Fruit fly (Drosophila melanogaster) whole organism, embryonic: ENCODE data around the gene mld.

ENCODE experiments used
- Abd-B ChIP-seq: fragments of 200-800 bp; sonication (Bioruptor generic); optimal IDR thresholded peaks from 2 replicates; lab custom pipeline; 2018; ENCODE audit warnings: missing biosample characterization, mild to moderate bottlenecking, missing genetic modification characterization, moderate library complexity
- Bteb2 ChIP-seq: fragments of 200-800 bp; sonication (Bioruptor generic); optimal IDR thresholded peaks from 2 replicates; lab custom pipeline; 2016; ENCODE audit warnings: missing biosample characterization, missing genetic modification characterization
- CG11093 ChIP-seq: fragments of 200-800 bp; sonication (Bioruptor generic); IDR thresholded peaks from 3 replicates; pipeline ENCODE4 v1.3.6; 2022; ENCODE audit warnings: missing biosample characterization, missing genetic modification characterization
- CG11695 ChIP-seq: fragments of 200-800 bp; sonication (Bioruptor generic); IDR thresholded peaks from 3 replicates; pipeline ENCODE4 v1.3.6; 2022; ENCODE audit warnings: missing biosample characterization, missing genetic modification characterization
- CG14050 ChIP-seq: fragments of 200-800 bp; sonication (Bioruptor generic); IDR thresholded peaks from 3 replicates; pipeline ENCODE4 v1.3.6; 2022; ENCODE audit warnings: missing biosample characterization, missing genetic modification characterization
- CG14441 ChIP-seq: fragments of 200-800 bp; sonication (Bioruptor generic); IDR thresholded peaks from 2 replicates; pipeline ENCODE4 v1.3.6; 2022; ENCODE audit warnings: missing biosample characterization, missing genetic modification characterization
- CG14667 ChIP-seq: fragments of 200-800 bp; sonication (Bioruptor generic); IDR thresholded peaks from 2 replicates; pipeline ENCODE4 v1.3.6; 2022; ENCODE audit warnings: missing biosample characterization, missing genetic modification characterization
- CG14860 ChIP-seq: fragments of 200-800 bp; sonication (Bioruptor generic); IDR thresholded peaks from 3 replicates; pipeline ENCODE4 v1.3.6; 2022; ENCODE audit warnings: missing biosample characterization, missing genetic modification characterization; ENCODE audit not compliant: partially characterized antibody
- CG14965 ChIP-seq: fragments of 200-800 bp; sonication (Bioruptor generic); optimal IDR thresholded peaks from 2 replicates; lab custom pipeline; 2016; ENCODE audit warnings: missing biosample characterization, missing genetic modification characterization, borderline replicate concordance
- CG2116 ChIP-seq: fragments of 200-800 bp; sonication (Bioruptor generic); optimal IDR thresholded peaks from 3 replicates; lab custom pipeline; 2018; ENCODE audit warnings: missing biosample characterization, mild to moderate bottlenecking, missing genetic modification characterization
- CG2129 ChIP-seq: fragments of 200-800 bp; sonication (Bioruptor generic); IDR thresholded peaks from 2 replicates; pipeline ENCODE4 v1.3.6; 2022; ENCODE audit warnings: missing biosample characterization, missing genetic modification characterization; ENCODE audit not compliant: partially characterized antibody
- CG31224 ChIP-seq: fragments of 200-800 bp; sonication (Bioruptor generic); IDR thresholded peaks from 2 replicates; pipeline ENCODE4 v1.3.6; 2022; ENCODE audit warnings: missing biosample characterization, missing genetic modification characterization
- CG31441 ChIP-seq: fragments of 200-800 bp; sonication (Bioruptor generic); IDR thresholded peaks from 2 replicates; pipeline ENCODE4 v1.3.6; 2022; ENCODE audit warnings: missing biosample characterization, missing genetic modification characterization
- CG4617 ChIP-seq: fragments of 200-800 bp; sonication (Bioruptor generic); optimal IDR thresholded peaks from 3 replicates; lab custom pipeline; 2016; ENCODE audit warnings: missing biosample characterization, missing genetic modification characterization, borderline replicate concordance
- CG4730 ChIP-seq: fragments of 200-800 bp; sonication (Bioruptor generic); IDR thresholded peaks from 2 replicates; pipeline ENCODE4 v1.3.6; 2022; ENCODE audit warnings: missing biosample characterization, missing genetic modification characterization
- CG6254 ChIP-seq: fragments of 200-800 bp; sonication (Bioruptor generic); optimal IDR thresholded peaks from 3 replicates; lab custom pipeline; 2017; ENCODE audit warnings: mild to moderate bottlenecking, missing biosample characterization, missing genetic modification reagents, missing genetic modification characterization
- CG7987 ChIP-seq: fragments of 200-800 bp; sonication (Bioruptor generic); optimal IDR thresholded peaks from 2 replicates; lab custom pipeline; 2018; ENCODE audit warnings: missing biosample characterization, mild to moderate bottlenecking, missing genetic modification characterization, moderate library complexity
- CG9609 ChIP-seq: fragments of 200-800 bp; sonication (Bioruptor generic); optimal IDR thresholded peaks from 3 replicates; lab custom pipeline; 2016; ENCODE audit warnings: missing biosample characterization, missing genetic modification characterization
- CG9817 ChIP-seq: fragments of 200-800 bp; sonication (Bioruptor generic); optimal IDR thresholded peaks from 2 replicates; lab custom pipeline; 2018; ENCODE audit warnings: missing biosample characterization, mild to moderate bottlenecking, missing genetic modification characterization, moderate library complexity
- Doc3 ChIP-seq: fragments of 200-800 bp; sonication (Bioruptor generic); IDR thresholded peaks from 3 replicates; pipeline ENCODE4 v1.3.6; 2022; ENCODE audit warnings: missing biosample characterization, missing genetic modification characterization; ENCODE audit not compliant: partially characterized antibody
- E2f1 ChIP-seq: fragments of 200-800 bp; sonication (Bioruptor generic); IDR thresholded peaks from 2 replicates; pipeline ENCODE4 v1.3.6; 2022; ENCODE audit warnings: missing biosample characterization, missing genetic modification characterization
- Elba2 ChIP-seq: fragments of 200-800 bp; sonication (Bioruptor generic); optimal IDR thresholded peaks from 3 replicates; lab custom pipeline; 2016; ENCODE audit warnings: missing biosample characterization, missing genetic modification characterization
- Ets65A ChIP-seq: fragments of 200-800 bp; sonication (Bioruptor generic); peaks from one replicate; lab custom pipeline; 2016; ENCODE audit warnings: missing biosample characterization, missing genetic modification characterization
- Fer3 ChIP-seq: fragments of 200-800 bp; sonication (Bioruptor generic); optimal IDR thresholded peaks from 2 replicates; lab custom pipeline; 2018; ENCODE audit warnings: missing biosample characterization, mild to moderate bottlenecking, missing genetic modification characterization, moderate library complexity
- Hey ChIP-seq: fragments of 200-800 bp; sonication (Bioruptor generic); optimal IDR thresholded peaks from 3 replicates; lab custom pipeline; 2018; ENCODE audit warnings: missing biosample characterization, mild to moderate bottlenecking, missing genetic modification characterization
- Hmr ChIP-seq: fragments of 200-800 bp; sonication (Bioruptor generic); optimal IDR thresholded peaks from 3 replicates; lab custom pipeline; 2017; ENCODE audit warnings: mild to moderate bottlenecking, missing biosample characterization, missing genetic modification reagents, missing genetic modification characterization
- Hr3 ChIP-seq: fragments of 200-800 bp; sonication (Bioruptor generic); optimal IDR thresholded peaks from 3 replicates; lab custom pipeline; 2016; ENCODE audit warnings: missing biosample characterization, missing genetic modification characterization
- Hr51 ChIP-seq, 2 experiments: fragments of 200-800 bp; sonication (Bioruptor generic); optimal IDR thresholded peaks; 2 replicates in 1 of 2; 3 replicates in 1 of 2; lab custom pipeline; 2016 to 2018; ENCODE audit warnings: missing biosample characterization in 2 of 2, missing genetic modification characterization in 2 of 2, mild to moderate bottlenecking in 1 of 2, moderate library complexity in 1 of 2
- Lim3 ChIP-seq: fragments of 200-800 bp; sonication (Bioruptor generic); IDR thresholded peaks from 2 replicates; pipeline ENCODE4 v1.3.6; 2022; ENCODE audit warnings: missing biosample characterization, missing genetic modification characterization
- Oaz ChIP-seq: fragments of 200-800 bp; sonication (Bioruptor generic); IDR thresholded peaks from 2 replicates; pipeline ENCODE4 v1.3.6; 2022; ENCODE audit warnings: missing biosample characterization, missing genetic modification characterization
- Oli ChIP-seq: fragments of 200-800 bp; sonication (Bioruptor generic); optimal IDR thresholded peaks from 2 replicates; lab custom pipeline; 2018; ENCODE audit warnings: missing biosample characterization, mild to moderate bottlenecking, missing genetic modification characterization, moderate library complexity
- Pdp1 ChIP-seq, 2 experiments: fragments of 200-800 bp; sonication (Bioruptor generic); optimal IDR thresholded peaks; 3 replicates each; lab custom pipeline; 2016; ENCODE audit warnings: missing biosample characterization in 2 of 2, missing genetic modification characterization in 2 of 2, mild to moderate bottlenecking in 1 of 2, moderate library complexity in 1 of 2
- Rx ChIP-seq: fragments of 200-800 bp; sonication (Bioruptor generic); IDR thresholded peaks from 2 replicates; pipeline ENCODE4 v1.3.6; 2022; ENCODE audit warnings: missing biosample characterization, missing genetic modification characterization
- Side ChIP-seq: fragments of 200-800 bp; sonication (Bioruptor generic); optimal IDR thresholded peaks from 2 replicates; lab custom pipeline; 2016; ENCODE audit warnings: missing biosample characterization, missing genetic modification characterization
- YL-1 ChIP-seq: fragments of 200-800 bp; sonication (Bioruptor generic); optimal IDR thresholded peaks from 3 replicates; lab custom pipeline; 2017; ENCODE audit warnings: missing biosample characterization, mild to moderate bottlenecking, missing genetic modification characterization
- ara ChIP-seq: fragments of 200-800 bp; sonication (Bioruptor generic); IDR thresholded peaks from 2 replicates; pipeline ENCODE4 v1.3.6; 2022; ENCODE audit warnings: missing biosample characterization, missing genetic modification characterization
- ash1 ChIP-seq: fragments of 200-800 bp; sonication (Bioruptor generic); optimal IDR thresholded peaks from 2 replicates; lab custom pipeline; 2018; ENCODE audit warnings: missing biosample characterization, mild to moderate bottlenecking, missing genetic modification characterization
- bowl ChIP-seq: fragments of 200-800 bp; sonication (Bioruptor generic); IDR thresholded peaks from 2 replicates; pipeline ENCODE4 v1.3.6; 2022; ENCODE audit warnings: missing biosample characterization, missing genetic modification characterization
- cas ChIP-seq: fragments of 200-800 bp; sonication (Bioruptor generic); IDR thresholded peaks from 2 replicates; pipeline ENCODE4 v1.3.6; 2022; ENCODE audit warnings: missing biosample characterization, missing genetic modification characterization
- cg ChIP-seq: fragments of 200-800 bp; sonication (Bioruptor generic); optimal IDR thresholded peaks from 3 replicates; lab custom pipeline; 2019; ENCODE audit warnings: missing biosample characterization, mild to moderate bottlenecking, missing genetic modification characterization, moderate library complexity
- exex ChIP-seq: fragments of 200-800 bp; sonication (Bioruptor generic); optimal IDR thresholded peaks from 4 replicates; lab custom pipeline; 2018; ENCODE audit warnings: missing biosample characterization, mild to moderate bottlenecking, missing genetic modification characterization, moderate library complexity
- insv ChIP-seq, 2 experiments: fragments of 200-800 bp; sonication (Bioruptor generic); optimal IDR thresholded peaks; 3 replicates each; lab custom pipeline; 2016 to 2018; ENCODE audit warnings: missing biosample characterization in 2 of 2, missing genetic modification characterization in 2 of 2
- lov ChIP-seq, 2 experiments: fragments of 200-800 bp in 1 of 2; fragments of >200 bp in 1 of 2; sonication (Bioruptor generic) in 1 of 2; IDR thresholded peaks in 1 of 2; optimal IDR thresholded peaks in 1 of 2; 2 replicates in 1 of 2; 3 replicates in 1 of 2; pipeline versions ENCODE4 v1.3.6 to Lab custom; 2017 to 2022; ENCODE audit warnings: missing biosample characterization in 1 of 2, missing genetic modification characterization in 1 of 2
- nau ChIP-seq: fragments of 200-800 bp; sonication (Bioruptor generic); optimal IDR thresholded peaks from 3 replicates; lab custom pipeline; 2017; ENCODE audit warnings: missing biosample characterization, mild to moderate bottlenecking, missing genetic modification characterization, missing genetic modification reagents
- pnt ChIP-seq: fragments of 200-800 bp; sonication (Bioruptor generic); optimal IDR thresholded peaks from 3 replicates; lab custom pipeline; 2016; ENCODE audit warnings: missing biosample characterization, missing genetic modification characterization
- pros ChIP-seq: fragments of 200-800 bp; sonication (Bioruptor generic); optimal IDR thresholded peaks from 3 replicates; lab custom pipeline; 2019; ENCODE audit warnings: missing biosample characterization, mild to moderate bottlenecking, missing genetic modification characterization, moderate library complexity
- sob ChIP-seq: fragments of 200-800 bp; sonication (Bioruptor generic); IDR thresholded peaks from 2 replicates; pipeline ENCODE4 v1.3.6; 2022; ENCODE audit warnings: missing biosample characterization, missing genetic modification characterization
- sug ChIP-seq: fragments of 200-800 bp; optimal IDR thresholded peaks from 2 replicates; lab custom pipeline; 2019; ENCODE audit warnings: missing biosample characterization, mild to moderate bottlenecking, missing genetic modification characterization, moderate library complexity
- tin ChIP-seq: fragments of 200-800 bp; sonication (Bioruptor generic); optimal IDR thresholded peaks from 3 replicates; lab custom pipeline; 2016; ENCODE audit warnings: missing biosample characterization, missing genetic modification characterization
- wek ChIP-seq: fragments of 200-800 bp; sonication (Bioruptor generic); optimal IDR thresholded peaks from 3 replicates; lab custom pipeline; 2018; ENCODE audit warnings: missing biosample characterization, mild to moderate bottlenecking, missing genetic modification characterization, moderate library complexity

mld gene

DNA sequence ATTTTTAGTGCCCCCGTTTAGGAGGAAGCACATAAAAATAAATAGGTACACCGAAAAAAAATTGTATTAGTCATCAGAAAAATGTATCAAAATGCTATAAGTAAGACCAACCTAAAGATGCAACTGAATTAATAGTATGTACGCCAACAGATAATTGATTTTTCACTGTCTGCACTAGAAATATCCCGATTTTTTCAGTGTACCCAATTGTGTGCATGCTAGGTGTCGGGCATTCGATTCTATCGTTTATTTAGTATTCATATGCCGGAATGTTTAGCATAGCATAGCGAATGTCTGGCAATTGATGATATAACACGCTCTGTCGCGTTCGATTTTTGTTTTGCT lies 18.1 kb upstream of the mld start (continued):
- TF ChIP-seq Side (peak; percentile 88), Elba2 (GFP tag; lab: Kevin White, UChicago) (no peak), CG4730 (peak; percentile 74; the same call in 1 of the 2 replicates), CG14860 (GFP tag; lab: Robert Waterston, UW) (no peak), Rx (GFP tag; lab: Robert Waterston, UW) (no peak; the same call in 1 of the 2 replicates), CG31441 (peak; percentile 88), insv (GFP tag; optimal IDR thresholded peaks at IDR 0.05; lab: Kevin White, UChicago) (no peak), tin (peak; percentile 89), CG31224 (GFP tag; lab: Robert Waterston, UW) (peak; percentile 77), CG9817 (tag; lab: Kevin White, UChicago) (peak; percentile 88), Pdp1 (GFP tag; optimal IDR thresholded peaks at IDR 0.05; lab: Kevin White, UChicago) (peak; percentile 91 to 94), CG4617 (GFP tag; lab: Kevin White, UChicago) (peak; percentile 51), ash1 (GFP tag; lab: Kevin White, UChicago) (no peak), CG6254 (GFP tag; lab: Kevin White, UChicago) (no peak), CG11093 (GFP tag; lab: Robert Waterston, UW) (peak; percentile 80), exex (tag; lab: Kevin White, UChicago) (peak; percentile 52), nau (GFP tag; lab: Kevin White, UChicago) (peak; percentile 75), Ets65A (peak; percentile 98), CG2116 (GFP tag; lab: Kevin White, UChicago) (peak; percentile 47), YL-1 (GFP tag; lab: Kevin White, UChicago) (peak; percentile 43), Fer3 (tag; lab: Kevin White, UChicago) (peak; percentile 86), Bteb2 (GFP tag; lab: Kevin White, UChicago) (peak; percentile 85), cg (GFP tag; lab: Kevin White, UChicago) (no peak), CG9609 (peak; percentile 91), Hmr (peak; percentile 88), Hr3 (peak; percentile 83), CG2129 (GFP tag; lab: Robert Waterston, UW) (no peak), Abd-B (GFP tag; lab: Kevin White, UChicago) (peak; percentile 88), Oli (tag; lab: Kevin White, UChicago) (peak; percentile 91), E2f1 (GFP tag; lab: Robert Waterston, UW) (peak; percentile 87; the same call in 1 of the 2 replicates), CG14667 (GFP tag; lab: Robert Waterston, UW) (no peak; the same call in 1 of the 2 replicates), lov (optimal IDR thresholded peaks at IDR 0.05; lab: Kevin White, UChicago) (no peak), lov (GFP tag; IDR thresholded peaks at IDR 0.05; lab: Robert Waterston, UW) (peak; percentile 74; the same call in 1 of the 3 replicates), Oaz (GFP tag; lab: Robert Waterston, UW) (peak; percentile 80), Hr51 (GFP tag; optimal IDR thresholded peaks at IDR 0.05; lab: Kevin White, UChicago) (peak; percentile 77 to 90), cas (GFP tag; lab: Robert Waterston, UW) (peak; percentile 60), sob (GFP tag; lab: Robert Waterston, UW) (peak; percentile 88), Hey (tag; lab: Kevin White, UChicago) (peak; percentile 5), CG14965 (GFP tag; lab: Kevin White, UChicago) (peak; percentile 73), bowl (GFP tag; lab: Robert Waterston, UW) (peak; percentile 77), CG7987 (GFP tag; lab: Kevin White, UChicago) (peak; percentile 61), wek (GFP tag; lab: Kevin White, UChicago) (peak; percentile 64), CG14441 (GFP tag; lab: Robert Waterston, UW) (peak; percentile 88), Lim3 (GFP tag; lab: Robert Waterston, UW) (peak; percentile 73; the same call in 1 of the 2 replicates), pnt (peak; percentile 91), CG14050 (peak; percentile 80), ara (GFP tag; lab: Robert Waterston, UW) (peak; percentile 84), CG11695 (GFP tag; lab: Robert Waterston, UW) (peak; percentile 87), pros (no peak), sug (peak; percentile 69), Doc3 (no peak)
